Worm (Caenorhabditis elegans) whole organism, L1 larva: ENCODE data around the gene R52.5.
"Not testable (repeated sequence)": the region's sequence is repeated elsewhere in the genome, so short reads cannot be mapped to it uniquely, and the experiment has no call there.

Experiments
- C04F5.9 ChIP-seq: sonication (generic microtip); optimal IDR thresholded peaks from 2 replicates; lab custom pipeline; 2016; ENCODE audit warnings: missing genetic modification characterization, missing compliant biosample characterization
- Y116A8C.19 ChIP-seq: sonication (generic microtip); optimal IDR thresholded peaks from 2 replicates; lab custom pipeline; 2016; ENCODE audit warnings: missing compliant biosample characterization, missing genetic modification characterization, borderline replicate concordance
- alr-1 ChIP-seq: fragments of 200-800 bp; sonication (Bioruptor generic); optimal IDR thresholded peaks from 2 replicates; lab custom pipeline; 2018; ENCODE audit warnings: borderline replicate concordance, mild to moderate bottlenecking, missing genetic modification characterization, missing compliant biosample characterization
- aly-2 ChIP-seq: fragments of 150-350 bp; optimal IDR thresholded peaks from 2 replicates; lab custom pipeline; 2014; ENCODE audit warnings: missing biosample characterization, missing genetic modification characterization
- blmp-1 ChIP-seq: fragments of 150-350 bp; optimal IDR thresholded peaks from 2 replicates; lab custom pipeline; 2014; ENCODE audit warnings: missing biosample characterization, missing genetic modification characterization
- ceh-63 ChIP-seq: fragments of 200-800 bp; sonication (Bioruptor generic); optimal IDR thresholded peaks from 2 replicates; lab custom pipeline; 2018; ENCODE audit warnings: mild to moderate bottlenecking, missing genetic modification characterization, missing compliant biosample characterization
- ces-1 ChIP-seq: fragments of 150-350 bp; optimal IDR thresholded peaks from 2 replicates; lab custom pipeline; 2014; ENCODE audit warnings: missing biosample characterization, missing genetic modification reagents, missing genetic modification characterization
- dsc-1 ChIP-seq: sonication (generic microtip); optimal IDR thresholded peaks from 2 replicates; lab custom pipeline; 2016; ENCODE audit warnings: mild to moderate bottlenecking, missing genetic modification characterization, missing compliant biosample characterization
- efl-1 ChIP-seq, 4 experiments: fragments of 150-350 bp; optimal IDR thresholded peaks in 3 of 4; peaks in 1 of 4; 1 replicate in 1 of 4; 2 replicates in 3 of 4; lab custom pipeline; 2014; ENCODE audit warnings: missing biosample characterization in 2 of 4, missing genetic modification characterization in 2 of 4, missing genetic modification reagents in 2 of 4
- elt-2 ChIP-seq: sonication (generic microtip); optimal IDR thresholded peaks from 2 replicates; lab custom pipeline; 2016; ENCODE audit warnings: missing genetic modification characterization, mild to moderate bottlenecking, inconsistent platforms, missing compliant biosample characterization, missing genetic modification reagents
- elt-3 ChIP-seq, 6 experiments: fragments of 150-350 bp in 1 of 6; sonication (generic microtip); optimal IDR thresholded peaks; 2 replicates each; lab custom pipeline; 2017 to 2018; ENCODE audit warnings: missing biosample characterization in 6 of 6, missing genetic modification characterization in 6 of 6, inconsistent platforms in 1 of 6
- fkh-4 ChIP-seq: sonication (generic microtip); optimal IDR thresholded peaks from 2 replicates; lab custom pipeline; 2016; ENCODE audit warnings: missing compliant biosample characterization, missing genetic modification characterization, borderline replicate concordance
- fkh-8 ChIP-seq: sonication (generic microtip); optimal IDR thresholded peaks from 2 replicates; lab custom pipeline; 2016; ENCODE audit warnings: mild to moderate bottlenecking, missing genetic modification characterization, missing compliant biosample characterization
- grh-1 ChIP-seq: fragments of 200-800 bp; sonication (Bioruptor generic); IDR thresholded peaks from 2 replicates; pipeline ENCODE4 v1.3.6; 2022; ENCODE audit warnings: missing genetic modification reagents, missing genetic modification characterization, missing compliant biosample characterization
- hlh-4 ChIP-seq: sonication (generic microtip); optimal IDR thresholded peaks from 2 replicates; lab custom pipeline; 2016; ENCODE audit warnings: mild to moderate bottlenecking, missing genetic modification characterization, missing compliant biosample characterization
- jun-1 ChIP-seq: fragments of 150-350 bp; optimal IDR thresholded peaks from 2 replicates; lab custom pipeline; 2014; ENCODE audit warnings: missing biosample characterization, missing genetic modification reagents, missing genetic modification characterization
- lin-15B ChIP-seq: fragments of 150-350 bp; sonication (generic microtip); optimal IDR thresholded peaks from 3 replicates; lab custom pipeline; 2014; ENCODE audit warnings: missing biosample characterization, missing genetic modification characterization
- lin-39 ChIP-seq: fragments of 150-350 bp; optimal IDR thresholded peaks from 2 replicates; lab custom pipeline; 2014; ENCODE audit warnings: missing biosample characterization, missing genetic modification reagents, missing genetic modification characterization
- mab-9 ChIP-seq: fragments of 200-800 bp; sonication (Bioruptor generic); IDR thresholded peaks from 2 replicates; pipeline ENCODE4 v1.3.6; 2022; ENCODE audit warnings: missing genetic modification reagents, missing genetic modification characterization, missing compliant biosample characterization
- mef-2 ChIP-seq: fragments of 150-350 bp; optimal IDR thresholded peaks from 2 replicates; lab custom pipeline; 2014; ENCODE audit warnings: missing biosample characterization, missing genetic modification characterization
- nhr-11 ChIP-seq: fragments of 150-350 bp; optimal IDR thresholded peaks from 2 replicates; lab custom pipeline; 2014; ENCODE audit warnings: missing biosample characterization, missing genetic modification characterization
- nhr-12 ChIP-seq: sonication (generic microtip); optimal IDR thresholded peaks from 2 replicates; lab custom pipeline; 2017; ENCODE audit warnings: missing biosample characterization, missing genetic modification characterization
- nhr-19 ChIP-seq: fragments of 200-800 bp; sonication (Bioruptor generic); conservative IDR thresholded peaks from 2 replicates; pipeline ENCODE4 v1.3.6; 2022; ENCODE audit warnings: missing genetic modification characterization, missing compliant biosample characterization
- nhr-237 ChIP-seq: fragments of 150-350 bp; optimal IDR thresholded peaks from 2 replicates; lab custom pipeline; 2014; ENCODE audit warnings: missing biosample characterization, missing genetic modification characterization
- nhr-28 ChIP-seq: fragments of 150-350 bp; optimal IDR thresholded peaks from 2 replicates; lab custom pipeline; 2014; ENCODE audit warnings: missing biosample characterization, missing genetic modification characterization
- nhr-84 ChIP-seq: sonication (generic microtip); optimal IDR thresholded peaks from 2 replicates; lab custom pipeline; 2017; ENCODE audit warnings: missing biosample characterization, missing genetic modification characterization
- nhr-90 ChIP-seq: sonication (generic microtip); optimal IDR thresholded peaks from 2 replicates; lab custom pipeline; 2016; ENCODE audit warnings: mild to moderate bottlenecking, missing genetic modification characterization, missing compliant biosample characterization; ENCODE audit not compliant: poor library complexity
- snpc-4 ChIP-seq: fragments of 150-350 bp; optimal IDR thresholded peaks from 2 replicates; lab custom pipeline; 2014; ENCODE audit warnings: missing biosample characterization, missing genetic modification characterization
- tlp-1 ChIP-seq: fragments of 150-350 bp; optimal IDR thresholded peaks from 2 replicates; lab custom pipeline; 2014; ENCODE audit warnings: missing biosample characterization, missing genetic modification characterization
- unc-62 ChIP-seq: fragments of 150-350 bp; optimal IDR thresholded peaks from 2 replicates; lab custom pipeline; 2014; ENCODE audit warnings: missing biosample characterization, missing genetic modification reagents, missing genetic modification characterization
- xbp-1 ChIP-seq: sonication (generic microtip); optimal IDR thresholded peaks from 2 replicates; lab custom pipeline; 2016; ENCODE audit warnings: missing genetic modification characterization, missing compliant biosample characterization
- zag-1 ChIP-seq: fragments of 150-350 bp; optimal IDR thresholded peaks from 2 replicates; lab custom pipeline; 2014; ENCODE audit warnings: missing biosample characterization, missing genetic modification characterization

Gene R52.5

ce11 chrII:2109943-2110342 is at the start of gene R52.5:
R52.5 (minus strand) TSS chrII:2110043.
- TF ChIP-seq nhr-19 (GFP tag; lab: Robert Waterston, UW) (no peak), blmp-1 (tag; lab: Kevin White, UChicago) (peak; percentile 54)
- TF ChIP-seq, all 84 proteins: peak for 1

- not testable (repeated sequence) for TF ChIP-seq nhr-11, hlh-4, lin-15B
These were observed 43.9 kb upstream of the R52.5 start, which contains the start of gene math-18 for ce11 chrII:2153708-2154107. math-18 (plus strand) TSS chrII:2154008.

DNA sequence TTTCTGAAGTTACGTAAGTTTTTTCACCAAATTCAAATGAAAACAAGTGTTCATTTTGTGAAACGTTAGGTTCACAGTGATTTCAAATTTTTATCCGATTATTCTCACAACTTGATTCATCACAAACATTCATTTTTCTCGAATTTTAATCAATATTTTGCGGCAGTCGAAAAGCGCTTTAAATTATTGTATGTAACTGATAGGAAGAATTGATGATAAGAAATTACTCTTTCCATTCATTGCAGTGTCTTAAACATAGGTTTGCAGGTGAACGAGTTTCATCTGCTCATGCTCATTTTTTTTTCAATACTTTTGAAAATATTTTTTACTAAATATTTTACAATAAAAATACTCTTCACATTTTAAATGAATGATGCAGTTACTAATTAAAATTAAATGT is 42.6 kb upstream of the R52.5 start:
- TF ChIP-seq unc-62 (GFP tag; lab: Kevin White, UChicago) (no peak), nhr-28 (tag; lab: Kevin White, UChicago) (no peak), nhr-11 (no peak), elt-2 (tag; lab: Kevin White, UChicago) (peak; percentile 38), efl-1 (optimal IDR thresholded peaks at IDR 0.05; lab: Kevin White, UChicago) (no peak), efl-1 (GFP tag; optimal IDR thresholded peaks at IDR 0.05 in 1 of 2; lab: Kevin White, UChicago) (peak in 1 of 2 experiments; percentile 70), grh-1 (GFP tag; lab: Robert Waterston, UW) (no peak), tlp-1 (tag; lab: Kevin White, UChicago) (no peak)

- no peak for TF ChIP-seq mab-9 (GFP tag; lab: Robert Waterston, UW)
- TF ChIP-seq alr-1 (tag; lab: Kevin White, UChicago): no peak
- TF ChIP-seq mef-2 (tag; lab: Kevin White, UChicago): no peak
- no peak for TF ChIP-seq aly-2 (tag; lab: Kevin White, UChicago)
- TF ChIP-seq nhr-237 (tag; lab: Kevin White, UChicago): no peak
- TF ChIP-seq nhr-19 (GFP tag; lab: Robert Waterston, UW): no peak
- TF ChIP-seq, all 84 proteins: peak for 0
These were observed 40.7 kb upstream of the R52.5 start, which contains the start of the genes C40A11.7 and C40A11.8 for ce11 chrII:2150485-2150985. C40A11.7 (minus strand) TSS chrII:2150585. C40A11.8 (minus strand) TSS chrII:2150935.

- TF ChIP-seq nhr-28 (tag; lab: Kevin White, UChicago): no peak
- TF ChIP-seq efl-1 (optimal IDR thresholded peaks at IDR 0.05; lab: Kevin White, UChicago): no peak
- peak in 1 of 2 experiments; percentile 5 for TF ChIP-seq efl-1 (GFP tag; optimal IDR thresholded peaks at IDR 0.05 in 1 of 2; lab: Kevin White, UChicago)
These were observed 37.1 kb upstream of the R52.5 start, which contains the start of gene C40A11.2 for ce11 chrII:2146900-2147375. C40A11.2 (plus strand) TSS chrII:2146950.

ce11 chrII:2145566-2145965 is 35.7 kb upstream of the R52.5 start, which contains the start of gene C40A11.6:
C40A11.6 (minus strand) TSS chrII:2145666.
- TF ChIP-seq snpc-4 (tag; lab: Kevin White, UChicago) (no peak), C04F5.9 (no peak), fkh-4 (tag; lab: Kevin White, UChicago) (no peak), zag-1 (no peak), lin-39 (tag; lab: Kevin White, UChicago) (no peak), elt-3 (tag; optimal IDR thresholded peaks at IDR 0.05; lab: Kevin White, UChicago) (no peak), tlp-1 (tag; lab: Kevin White, UChicago) (no peak)

DNA sequence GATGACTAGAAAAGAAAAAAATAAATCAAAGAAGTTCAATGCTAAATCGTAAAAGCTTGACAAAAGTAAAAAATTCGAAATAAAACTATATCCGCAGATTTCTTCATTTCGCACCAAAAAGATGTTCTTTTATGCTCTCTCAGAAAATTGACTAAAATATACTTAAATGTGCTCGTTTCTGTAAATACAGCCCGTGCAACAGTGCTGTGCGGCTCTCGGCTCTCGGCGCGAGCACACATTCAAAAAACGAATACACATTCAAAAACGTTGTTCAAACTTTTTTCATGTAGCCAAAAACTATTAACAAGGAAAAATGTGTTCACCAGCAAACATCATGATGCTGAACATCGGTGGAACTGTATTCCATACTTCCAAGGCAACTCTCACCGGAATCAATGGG is 31.0 kb upstream of the R52.5 start, which contains the start of gene C40A11.3:
Gene C40A11.3, plus strand, starts transcription at position 301 of the 400 bp plus-strand sequence.
- no peak for TF ChIP-seq ceh-63 (GFP tag; lab: Kevin White, UChicago)
- TF ChIP-seq elt-3 (tag; optimal IDR thresholded peaks at IDR 0.05; lab: Kevin White, UChicago): no peak
- no peak for TF ChIP-seq mef-2 (tag; lab: Kevin White, UChicago)
- TF ChIP-seq nhr-84 (tag; lab: Kevin White, UChicago): no peak
- no peak for TF ChIP-seq fkh-8 (tag; lab: Kevin White, UChicago)
- no peak for TF ChIP-seq aly-2 (tag; lab: Kevin White, UChicago)
- no peak for TF ChIP-seq jun-1 (tag; lab: Kevin White, UChicago)
- TF ChIP-seq efl-1 (optimal IDR thresholded peaks at IDR 0.05; lab: Kevin White, UChicago): no peak
- no peak for TF ChIP-seq efl-1 (GFP tag; optimal IDR thresholded peaks at IDR 0.05 in 1 of 2; lab: Kevin White, UChicago)
- no peak for TF ChIP-seq dsc-1 (tag; lab: Kevin White, UChicago)
- no peak for TF ChIP-seq ces-1 (GFP tag; lab: Kevin White, UChicago)
- no peak for TF ChIP-seq nhr-90
- no peak for TF ChIP-seq nhr-11
- no peak for TF ChIP-seq Y116A8C.19
- no peak for TF ChIP-seq xbp-1
- no peak for TF ChIP-seq nhr-12
